Worm (Caenorhabditis elegans) whole organism, young adult: ENCODE data around the gene srw-118.

ENCODE experiments used
- F10E7.11 ChIP-seq: sonication (generic microtip); optimal IDR thresholded peaks from 2 replicates; lab custom pipeline; 2017; ENCODE audit warnings: mild to moderate bottlenecking, missing genetic modification characterization, moderate library complexity, missing compliant biosample characterization
- F52B5.7 ChIP-seq: sonication (generic microtip); optimal IDR thresholded peaks from 2 replicates; lab custom pipeline; 2016; ENCODE audit warnings: mild to moderate bottlenecking, missing genetic modification characterization, missing compliant biosample characterization
- Y67H2A.10 ChIP-seq: fragments of 200-800 bp; sonication (Bioruptor generic); conservative IDR thresholded peaks from 2 replicates; pipeline ENCODE4 v1.3.6; 2022; ENCODE audit warnings: missing genetic modification reagents, missing genetic modification characterization, missing compliant biosample characterization
- atf-7 ChIP-seq: sonication (generic microtip); optimal IDR thresholded peaks from 2 replicates; lab custom pipeline; 2017; ENCODE audit warnings: mild to moderate bottlenecking, missing genetic modification characterization, missing compliant biosample characterization
- nfya-1 ChIP-seq: sonication (generic microtip); optimal IDR thresholded peaks from 2 replicates; lab custom pipeline; 2017; ENCODE audit warnings: antibody characterized with exemption, missing compliant biosample characterization, missing genetic modification characterization, borderline replicate concordance; ENCODE audit not compliant: insufficient read depth
- pha-4 ChIP-seq: fragments of 150-350 bp; sonication (generic microtip); optimal IDR thresholded peaks from 2 replicates; lab custom pipeline; 2014; ENCODE audit warnings: missing biosample characterization, missing genetic modification reagents, missing genetic modification characterization
- somi-1 ChIP-seq: fragments of 200-800 bp; sonication (Bioruptor generic); optimal IDR thresholded peaks from 2 replicates; lab custom pipeline; 2018; ENCODE audit warnings: mild to moderate bottlenecking, missing genetic modification characterization, missing compliant biosample characterization
- ztf-28 ChIP-seq: fragments of 200-800 bp; sonication (Bioruptor generic); IDR thresholded peaks from 2 replicates; pipeline ENCODE4 v1.3.6; 2022; ENCODE audit warnings: missing genetic modification reagents, missing genetic modification characterization, missing compliant biosample characterization

ce11 chrV:3024274-3024673 is 44.4 kb upstream of the srw-118 start, which contains the start of gene asp-8:
- TF ChIP-seq ztf-28 (GFP tag; lab: Robert Waterston, UW) (no peak), nfya-1 (tag; lab: Kevin White, UChicago) (no peak), atf-7 (no peak), pha-4 (no peak), F10E7.11 (tag; lab: Kevin White, UChicago) (no peak), Y67H2A.10 (GFP tag; lab: Robert Waterston, UW) (no peak), somi-1 (no peak), F52B5.7 (tag; lab: Kevin White, UChicago) (no peak)
